Worm (Caenorhabditis elegans) whole organism, L4 larva: ENCODE data around the gene col-172.

Experiments used
- R02D3.7 ChIP-seq: fragments of 150-350 bp; sonication (generic microtip); optimal IDR thresholded peaks from 3 replicates; lab custom pipeline; 2014; ENCODE audit warnings: missing biosample characterization, missing genetic modification characterization
- ceh-28 ChIP-seq: fragments of 150-350 bp; optimal IDR thresholded peaks from 2 replicates; lab custom pipeline; 2014; ENCODE audit warnings: missing biosample characterization, missing genetic modification reagents, missing genetic modification characterization
- ceh-82 ChIP-seq: sonication (generic microtip); optimal IDR thresholded peaks from 2 replicates; lab custom pipeline; 2017; ENCODE audit warnings: missing biosample characterization, missing genetic modification characterization

DNA sequence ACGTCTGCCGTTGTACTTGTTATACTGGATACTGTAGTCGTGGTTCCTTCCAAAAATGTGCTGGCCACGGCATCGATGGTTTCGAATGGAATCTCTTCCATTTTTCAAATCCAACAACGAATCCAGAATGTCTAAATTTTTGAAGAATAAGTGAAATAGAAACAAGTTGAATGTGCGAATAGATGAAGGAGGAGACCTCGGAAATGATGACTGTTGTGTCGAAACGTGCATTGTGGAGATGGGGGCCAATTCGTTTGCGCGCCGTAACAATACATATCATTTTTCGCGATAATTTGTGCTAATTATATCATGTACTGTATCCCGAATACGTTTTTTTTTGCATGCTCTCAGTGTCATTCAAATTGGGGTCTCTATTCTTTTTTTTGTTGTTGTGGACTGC is 37.4 kb upstream of the col-172 start, which contains the start of gene aexr-1:
- TF ChIP-seq R02D3.7 (no peak), ceh-28 (tag; lab: Kevin White, UChicago) (no peak), ceh-82 (tag; lab: Kevin White, UChicago) (no peak)
